Worm (Caenorhabditis elegans): Measurements from ENCODE around the gene F17C11.11.

ce11 chrV:10954832-10955231 is 16.2 kb upstream of the F17C11.11 start, which contains the start of gene F17C11.6:
- TF ChIP-seq ama-1 (optimal IDR thresholded peaks at IDR 0.05) (no peak), skn-1 (tag; optimal IDR thresholded peaks at IDR 0.05) (no peak), fkh-8 (tag; optimal IDR thresholded peaks at IDR 0.05) (no peak), ztf-11 (tag; optimal IDR thresholded peaks at IDR 0.05) (no peak), nhr-12 (tag; optimal IDR thresholded peaks at IDR 0.05) (no peak), pag-3 (tag; optimal IDR thresholded peaks at IDR 0.05; ENCODE audit: borderline replicate concordance, insufficient read depth) (no peak), unc-86 (tag; optimal IDR thresholded peaks at IDR 0.05) (no peak), lin-15B (tag; optimal IDR thresholded peaks at IDR 0.05) (no peak), dsc-1 (tag; optimal IDR thresholded peaks at IDR 0.05) (no peak), fkh-10 (GFP tag; optimal IDR thresholded peaks at IDR 0.05) (no peak)
